Fruit fly (Drosophila melanogaster) whole organism, embryonic: ENCODE measurements around the gene Sfp33A3.

Experiments used
- CG10209 ChIP-seq: fragments of 200-800 bp; sonication (Bioruptor generic); optimal IDR thresholded peaks from 3 replicates; lab custom pipeline; 2017; ENCODE audit warnings: missing biosample characterization, mild to moderate bottlenecking, missing genetic modification characterization, missing genetic modification reagents
- CG10366 ChIP-seq: fragments of 200-800 bp; sonication (Bioruptor generic); IDR thresholded peaks from 2 replicates; pipeline ENCODE4 v1.3.6; 2022; ENCODE audit warnings: missing biosample characterization, missing genetic modification characterization
- CG11456 ChIP-seq: fragments of 200-800 bp; sonication (Bioruptor generic); IDR thresholded peaks from 3 replicates; pipeline ENCODE4 v1.3.6; 2022; ENCODE audit warnings: missing biosample characterization, missing genetic modification characterization
- CG11504 ChIP-seq: fragments of 200-800 bp; sonication (Bioruptor generic); optimal IDR thresholded peaks from 3 replicates; lab custom pipeline; 2019; ENCODE audit warnings: missing biosample characterization, mild to moderate bottlenecking, missing genetic modification characterization, moderate library complexity
- CG12155 ChIP-seq: fragments of 200-800 bp; sonication (Bioruptor generic); optimal IDR thresholded peaks from 3 replicates; lab custom pipeline; 2016; ENCODE audit warnings: missing biosample characterization, missing genetic modification characterization
- CG12659 ChIP-seq: fragments of 200-800 bp; sonication (Bioruptor generic); optimal IDR thresholded peaks from 3 replicates; lab custom pipeline; 2017; ENCODE audit warnings: mild to moderate bottlenecking, missing biosample characterization, missing genetic modification reagents, missing genetic modification characterization
- CG12942 ChIP-seq: fragments of 200-800 bp; sonication (Bioruptor generic); optimal IDR thresholded peaks from 3 replicates; lab custom pipeline; 2016; ENCODE audit warnings: missing biosample characterization, missing genetic modification characterization
- CG14965 ChIP-seq: fragments of 200-800 bp; sonication (Bioruptor generic); optimal IDR thresholded peaks from 2 replicates; lab custom pipeline; 2016; ENCODE audit warnings: missing biosample characterization, missing genetic modification characterization, borderline replicate concordance
- CG15073 ChIP-seq: fragments of 200-800 bp; sonication (Bioruptor generic); optimal IDR thresholded peaks from 2 replicates; lab custom pipeline; 2016; ENCODE audit warnings: missing biosample characterization, missing genetic modification characterization
- CG15269 ChIP-seq: fragments of 200-800 bp; sonication (Bioruptor generic); optimal IDR thresholded peaks from 2 replicates; lab custom pipeline; 2018; ENCODE audit warnings: missing biosample characterization, mild to moderate bottlenecking, missing genetic modification characterization, moderate library complexity
- CG15479 ChIP-seq: fragments of 200-800 bp; sonication (Bioruptor generic); optimal IDR thresholded peaks from 3 replicates; lab custom pipeline; 2019; ENCODE audit warnings: missing biosample characterization, mild to moderate bottlenecking, missing genetic modification characterization, moderate library complexity
- CG17829 ChIP-seq: fragments of 200-800 bp; optimal IDR thresholded peaks from 2 replicates; lab custom pipeline; 2019; ENCODE audit warnings: missing biosample characterization, mild to moderate bottlenecking, missing genetic modification characterization, moderate library complexity
- CG2199 ChIP-seq: fragments of 200-800 bp; sonication (Bioruptor generic); IDR thresholded peaks from 3 replicates; pipeline ENCODE4 v1.3.6; 2022; ENCODE audit warnings: missing biosample characterization, missing genetic modification characterization
- CG30403 ChIP-seq: fragments of 200-800 bp; sonication (Bioruptor generic); optimal IDR thresholded peaks from 3 replicates; lab custom pipeline; 2016; ENCODE audit warnings: missing biosample characterization, missing genetic modification characterization
- CG3838 ChIP-seq: fragments of 200-800 bp; sonication (Bioruptor generic); optimal IDR thresholded peaks from 3 replicates; lab custom pipeline; 2016; ENCODE audit warnings: missing biosample characterization, missing genetic modification characterization
- CG4404 ChIP-seq: fragments of 200-800 bp; sonication (Bioruptor generic); IDR thresholded peaks from 2 replicates; pipeline ENCODE4 v1.3.6; 2022; ENCODE audit warnings: missing biosample characterization, missing genetic modification characterization
- CG5245 ChIP-seq: fragments of 200-800 bp; sonication (Bioruptor generic); optimal IDR thresholded peaks from 3 replicates; lab custom pipeline; 2016; ENCODE audit warnings: missing biosample characterization, missing genetic modification characterization
- CG7556 ChIP-seq: fragments of 200-800 bp; sonication (Bioruptor generic); optimal IDR thresholded peaks from 2 replicates; lab custom pipeline; 2017; ENCODE audit warnings: missing biosample characterization, mild to moderate bottlenecking, missing genetic modification characterization
- CG7963 ChIP-seq: fragments of 200-800 bp; sonication (Bioruptor generic); IDR thresholded peaks from 3 replicates; pipeline ENCODE4 v1.3.6; 2022; ENCODE audit warnings: missing biosample characterization, missing genetic modification characterization; ENCODE audit not compliant: partially characterized antibody
- CG8388 ChIP-seq: fragments of 200-800 bp; sonication (Bioruptor generic); optimal IDR thresholded peaks from 2 replicates; lab custom pipeline; 2019; ENCODE audit warnings: missing biosample characterization, mild to moderate bottlenecking, missing genetic modification characterization, moderate library complexity
- CG9215 ChIP-seq: fragments of 200-800 bp; sonication (Bioruptor generic); IDR thresholded peaks from 2 replicates; pipeline ENCODE4 v1.3.6; 2022; ENCODE audit warnings: missing biosample characterization, missing genetic modification characterization
- Dref ChIP-seq: fragments of 200-800 bp; sonication (Bioruptor generic); IDR thresholded peaks from 2 replicates; pipeline ENCODE4 v1.3.6; 2022; ENCODE audit warnings: missing biosample characterization, missing genetic modification characterization
- Fer2 ChIP-seq: fragments of 200-800 bp; sonication (Bioruptor generic); optimal IDR thresholded peaks from 2 replicates; lab custom pipeline; 2018; ENCODE audit warnings: missing biosample characterization, mild to moderate bottlenecking, missing genetic modification characterization, moderate library complexity
- Gsc ChIP-seq: fragments of 200-800 bp; sonication (Bioruptor generic); IDR thresholded peaks from 2 replicates; pipeline ENCODE4 v1.3.6; 2022; ENCODE audit warnings: missing biosample characterization, missing genetic modification characterization
- HLH3B ChIP-seq: fragments of 200-800 bp; sonication (Bioruptor generic); IDR thresholded peaks from 2 replicates; pipeline ENCODE4 v1.3.6; 2022; ENCODE audit warnings: missing biosample characterization, missing genetic modification characterization
- Hr39 ChIP-seq: fragments of >200 bp; optimal IDR thresholded peaks from 2 replicates; lab custom pipeline; 2017
- NC2β ChIP-seq: fragments of 200-800 bp; sonication (Bioruptor generic); optimal IDR thresholded peaks from 2 replicates; lab custom pipeline; 2016; ENCODE audit warnings: missing biosample characterization, missing genetic modification characterization
- Oli ChIP-seq: fragments of 200-800 bp; sonication (Bioruptor generic); optimal IDR thresholded peaks from 2 replicates; lab custom pipeline; 2018; ENCODE audit warnings: missing biosample characterization, mild to moderate bottlenecking, missing genetic modification characterization, moderate library complexity
- Sox102F ChIP-seq: fragments of 200-800 bp; sonication (Bioruptor generic); optimal IDR thresholded peaks from 2 replicates; lab custom pipeline; 2018; ENCODE audit warnings: missing biosample characterization, mild to moderate bottlenecking, missing genetic modification characterization, moderate library complexity
- Ssrp ChIP-seq: fragments of 200-800 bp; sonication (Bioruptor generic); optimal IDR thresholded peaks from 2 replicates; lab custom pipeline; 2018; ENCODE audit warnings: missing biosample characterization, mild to moderate bottlenecking, missing genetic modification characterization, moderate library complexity
- Usf ChIP-seq: fragments of 200-800 bp; sonication (Bioruptor generic); optimal IDR thresholded peaks from 2 replicates; lab custom pipeline; 2017; ENCODE audit warnings: missing genotype, missing biosample characterization, missing genetic modification characterization
- cato ChIP-seq: fragments of 200-800 bp; sonication (Bioruptor generic); optimal IDR thresholded peaks from 2 replicates; lab custom pipeline; 2016; ENCODE audit warnings: missing biosample characterization, missing genetic modification characterization, borderline replicate concordance
- gcm ChIP-seq: fragments of 200-800 bp; sonication (Bioruptor generic); optimal IDR thresholded peaks from 2 replicates; lab custom pipeline; 2019; ENCODE audit warnings: missing biosample characterization, mild to moderate bottlenecking, missing genetic modification characterization, moderate library complexity
- hth ChIP-seq: fragments of >200 bp; optimal IDR thresholded peaks from 2 replicates; lab custom pipeline; 2017; ENCODE audit warnings: inconsistent platforms
- inv ChIP-seq: fragments of 200-800 bp; sonication (Bioruptor generic); IDR thresholded peaks from 2 replicates; pipeline ENCODE4 v1.3.6; 2022; ENCODE audit warnings: missing biosample characterization, missing genetic modification characterization; ENCODE audit not compliant: partially characterized antibody
- lbe ChIP-seq: fragments of 200-800 bp; sonication (Bioruptor generic); optimal IDR thresholded peaks from 2 replicates; lab custom pipeline; 2016; ENCODE audit warnings: missing biosample characterization, mild to moderate bottlenecking, missing genetic modification characterization
- lola ChIP-seq, 3 experiments: fragments of >200 bp in 2 of 3; fragments of 200-800 bp in 1 of 3; sonication (Bioruptor generic) in 1 of 3; optimal IDR thresholded peaks; 2 replicates each; lab custom pipeline; 2017 to 2019; ENCODE audit warnings: missing biosample characterization in 3 of 3, missing genetic modification characterization in 3 of 3, mild to moderate bottlenecking in 1 of 3, moderate library complexity in 1 of 3
- otp ChIP-seq: fragments of 200-800 bp; sonication (Bioruptor generic); IDR thresholded peaks from 3 replicates; pipeline ENCODE4, ENCODE4 v1.3.6; 2022; ENCODE audit warnings: missing biosample characterization, missing genetic modification characterization
- pan ChIP-seq, 4 experiments: fragments of >200 bp in 3 of 4; fragments of 200-800 bp in 1 of 4; sonication (Bioruptor generic) in 1 of 4; optimal IDR thresholded peaks in 3 of 4; IDR thresholded peaks in 1 of 4; 2 replicates each; pipeline versions ENCODE4 v1.3.6 to Lab custom; 2017 to 2022; ENCODE audit warnings: missing biosample characterization in 2 of 4, missing genetic modification characterization in 2 of 4, mixed read lengths in 1 of 4
- peb ChIP-seq: fragments of 200-800 bp; sonication (Bioruptor generic); IDR thresholded peaks from 2 replicates; pipeline ENCODE4 v1.3.6; 2022; ENCODE audit warnings: missing biosample characterization, missing genetic modification characterization
- sisA ChIP-seq: fragments of 200-800 bp; sonication (Bioruptor generic); IDR thresholded peaks from 2 replicates; pipeline ENCODE4 v1.3.6; 2022; ENCODE audit warnings: missing biosample characterization, missing genetic modification characterization
- stwl ChIP-seq: fragments of 200-800 bp; sonication (Bioruptor generic); optimal IDR thresholded peaks from 3 replicates; lab custom pipeline; 2018; ENCODE audit warnings: missing biosample characterization, mild to moderate bottlenecking, missing genetic modification characterization, moderate library complexity
- vnd ChIP-seq: fragments of 200-800 bp; sonication (Bioruptor generic); IDR thresholded peaks from 3 replicates; pipeline ENCODE4 v1.3.6; 2022; ENCODE audit warnings: missing biosample characterization, missing genetic modification characterization; ENCODE audit not compliant: partially characterized antibody
- vvl ChIP-seq: fragments of 200-800 bp; sonication (Bioruptor generic); IDR thresholded peaks from 2 replicates; pipeline ENCODE4 v1.3.6; 2022; ENCODE audit warnings: missing biosample characterization, missing genetic modification characterization
- zen2 ChIP-seq: fragments of 200-800 bp; sonication (Bioruptor generic); IDR thresholded peaks from 3 replicates; pipeline ENCODE4 v1.3.6; 2022; ENCODE audit warnings: missing biosample characterization, missing genetic modification characterization; ENCODE audit not compliant: partially characterized antibody
- zfh2 ChIP-seq: fragments of 200-800 bp; sonication (Bioruptor generic); optimal IDR thresholded peaks from 2 replicates; lab custom pipeline; 2016; ENCODE audit warnings: missing biosample characterization, missing genetic modification characterization

Gene Sfp33A3

DNA sequence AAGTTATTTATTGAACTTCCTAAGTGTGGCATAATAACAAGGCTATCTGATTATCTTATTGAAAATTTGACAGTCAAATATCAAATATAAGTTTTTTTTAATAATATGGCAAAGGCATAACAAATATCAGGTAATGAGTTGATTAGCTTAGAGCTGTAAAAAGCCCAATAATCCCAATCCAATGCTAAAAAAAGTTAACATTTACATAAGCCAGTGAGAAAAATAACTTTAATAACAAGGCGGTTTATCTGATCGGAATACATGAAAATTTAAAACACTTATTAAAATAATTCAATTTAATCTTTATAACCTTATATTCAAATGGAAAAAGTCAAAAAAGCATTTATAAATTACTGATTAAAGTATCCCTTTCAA is 31.4 kb upstream of the Sfp33A3 start (continued):
- no peak for TF ChIP-seq sisA (GFP tag; lab: Robert Waterston, UW)
- TF ChIP-seq CG12942 (GFP tag; lab: Kevin White, UChicago): no peak
- no peak for TF ChIP-seq gcm (GFP tag; lab: Kevin White, UChicago)
- no peak for TF ChIP-seq CG15073 (GFP tag; lab: Kevin White, UChicago)
- TF ChIP-seq Fer2: no peak
- peak in 1 of 3 experiments; percentile 32 for TF ChIP-seq lola (GFP tag; optimal IDR thresholded peaks at IDR 0.05; lab: Kevin White, UChicago)
- TF ChIP-seq hth: no peak
- TF ChIP-seq CG10209 (GFP tag; lab: Kevin White, UChicago): no peak
- TF ChIP-seq CG3838 (GFP tag; lab: Kevin White, UChicago): no peak
- no peak for TF ChIP-seq zfh2 (GFP tag; lab: Kevin White, UChicago)
- TF ChIP-seq lbe (GFP tag; lab: Kevin White, UChicago): no peak
- no peak for TF ChIP-seq CG8388

DNA sequence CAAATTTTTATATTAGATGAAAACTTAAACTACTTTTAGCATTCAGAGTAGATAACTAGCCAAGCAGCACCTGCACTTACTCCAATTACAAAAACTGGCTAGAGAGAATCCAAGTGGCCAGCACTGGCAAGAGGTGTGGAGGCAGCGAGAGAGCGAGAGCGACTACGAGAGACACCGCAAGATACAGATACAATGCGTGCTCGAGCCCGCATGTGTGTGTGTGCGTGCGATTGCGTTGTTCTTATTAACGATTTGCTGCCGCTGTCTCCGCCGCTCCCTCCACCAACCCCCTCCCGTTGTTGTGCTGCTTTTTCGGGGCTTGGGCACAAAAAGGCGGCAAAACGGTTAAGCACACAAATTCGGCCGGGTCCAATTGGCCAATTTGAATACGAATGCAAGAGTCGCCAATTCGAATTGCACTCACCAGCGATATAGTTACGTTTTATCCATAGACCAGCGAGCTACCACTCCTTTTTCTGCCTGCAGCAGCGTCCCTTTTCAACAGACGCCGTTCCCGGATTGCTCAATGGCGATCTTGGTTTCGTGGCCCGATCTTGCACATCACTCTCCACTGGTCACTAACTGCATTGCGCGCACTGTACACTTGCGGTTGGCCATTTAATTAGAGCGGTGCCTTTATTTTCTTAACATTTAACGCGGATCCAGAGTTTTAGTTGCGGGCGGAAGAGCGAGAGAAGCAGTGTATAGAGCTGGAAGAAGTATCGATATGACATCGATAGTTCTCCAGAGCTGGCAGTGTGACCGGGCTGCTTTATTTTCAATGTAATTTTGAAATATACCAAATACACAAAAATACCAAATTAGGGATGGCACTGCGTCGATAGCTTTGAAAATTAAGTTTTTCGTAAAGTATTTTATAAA is 30.8 kb upstream of the Sfp33A3 start, which contains the start of gene crol:
Gene crol (minus strand): TSS at position 737 of the 882 bp plus-strand sequence.
- TF ChIP-seq Usf (GFP tag; lab: Kevin White, UChicago): no peak
- TF ChIP-seq peb (GFP tag; lab: Robert Waterston, UW): no peak
- TF ChIP-seq inv (GFP tag; lab: Robert Waterston, UW): peak; percentile 70
- TF ChIP-seq CG5245 (GFP tag; lab: Kevin White, UChicago): peak; percentile 6
- TF ChIP-seq CG2199 (GFP tag; lab: Robert Waterston, UW): 0 out of 3 replicates have a peak, but pooled peaks have one; percentile 67
- peak; percentile 10 for TF ChIP-seq CG30403 (GFP tag; lab: Kevin White, UChicago)
- TF ChIP-seq CG17829: peak; percentile 39
- peak; percentile 15 for TF ChIP-seq Ssrp (tag; lab: Kevin White, UChicago)
- peak; percentile 62 for TF ChIP-seq CG15479 (GFP tag; lab: Kevin White, UChicago)
- TF ChIP-seq CG9215 (GFP tag; lab: Robert Waterston, UW): no peak
- peak; percentile 21; the same call in 1 of the 2 replicates for TF ChIP-seq vvl (GFP tag; lab: Robert Waterston, UW)
- peak; percentile 85 for TF ChIP-seq zen2 (GFP tag; lab: Robert Waterston, UW)
- TF ChIP-seq Oli (tag; lab: Kevin White, UChicago): no peak
- 0 out of 2 replicates have a peak, but pooled peaks have one; percentile 25 for TF ChIP-seq HLH3B (GFP tag; lab: Robert Waterston, UW)
- TF ChIP-seq pan (optimal IDR thresholded peaks at IDR 0.05; lab: Kevin White, UChicago): no peak
- TF ChIP-seq pan (GFP tag; optimal IDR thresholded peaks at IDR 0.05 in 1 of 2, IDR thresholded peaks at IDR 0.05 in 1 of 2): peak in 1 of 2 experiments; percentile 20
- peak; percentile 37 for TF ChIP-seq CG11504 (tag; lab: Kevin White, UChicago)
- TF ChIP-seq CG12155 (GFP tag; lab: Kevin White, UChicago): peak; percentile 21
- TF ChIP-seq CG4404 (GFP tag; lab: Robert Waterston, UW): no peak
- TF ChIP-seq CG11456 (GFP tag; lab: Robert Waterston, UW): peak; percentile 33; the same call in 1 of the 3 replicates
- no peak for TF ChIP-seq CG7556 (GFP tag; lab: Kevin White, UChicago)
- peak; percentile 72 for TF ChIP-seq vnd (GFP tag; lab: Robert Waterston, UW)
- TF ChIP-seq cato: no peak
- peak; percentile 20; the same call in 1 of the 3 replicates for TF ChIP-seq otp (GFP tag; lab: Robert Waterston, UW)
- peak; percentile 100 for TF ChIP-seq stwl
- peak; percentile 7 for TF ChIP-seq Sox102F (GFP tag; lab: Kevin White, UChicago)
- TF ChIP-seq Dref (GFP tag; lab: Robert Waterston, UW): peak; percentile 89
- TF ChIP-seq CG7963 (GFP tag; lab: Robert Waterston, UW): peak; percentile 74
- TF ChIP-seq CG10366 (GFP tag; lab: Robert Waterston, UW): 0 out of 2 replicates have a peak, but pooled peaks have one; percentile 13
- no peak for TF ChIP-seq CG14965
- peak; percentile 2 for TF ChIP-seq CG10209 (GFP tag; lab: Kevin White, UChicago)
- peak; percentile 1 for TF ChIP-seq CG15269 (tag; lab: Kevin White, UChicago)
- peak; percentile 76 for TF ChIP-seq CG12659 (GFP tag; lab: Kevin White, UChicago)
- TF ChIP-seq NC2β (GFP tag; lab: Kevin White, UChicago): peak; percentile 20
- no peak for TF ChIP-seq Hr39 (lab: Kevin White, UChicago)
- no peak for TF ChIP-seq Gsc (GFP tag; lab: Robert Waterston, UW)
